Worm (Caenorhabditis elegans) whole organism, late embryonic: ENCODE data around the gene srh-1.

Source experiments
- C38D4.7 ChIP-seq: fragments of 200-800 bp; sonication (Bioruptor generic); optimal IDR thresholded peaks from 2 replicates; lab custom pipeline; 2018; ENCODE audit warnings: mild to moderate bottlenecking, missing genetic modification characterization, moderate library complexity, missing compliant biosample characterization
- K02D7.2 ChIP-seq: sonication (generic microtip); optimal IDR thresholded peaks from 2 replicates; lab custom pipeline; 2017; ENCODE audit warnings: mild to moderate bottlenecking, missing genetic modification characterization, missing compliant biosample characterization
- K09A11.1 ChIP-seq: sonication (generic microtip); optimal IDR thresholded peaks from 2 replicates; lab custom pipeline; 2017; ENCODE audit warnings: antibody characterized with exemption, mild to moderate bottlenecking, missing genetic modification characterization, missing compliant biosample characterization; ENCODE audit not compliant: insufficient read depth
- T23F11.4 ChIP-seq: fragments of 200-800 bp; sonication (Bioruptor generic); optimal IDR thresholded peaks from 2 replicates; lab custom pipeline; 2018; ENCODE audit warnings: mild to moderate bottlenecking, missing genetic modification characterization, missing compliant biosample characterization
- Y22D7AL.16 ChIP-seq: sonication (generic microtip); optimal IDR thresholded peaks from 2 replicates; lab custom pipeline; 2016; ENCODE audit warnings: missing genetic modification characterization, missing compliant biosample characterization
- ama-1 ChIP-seq: fragments of 150-350 bp; optimal IDR thresholded peaks from 2 replicates; lab custom pipeline; 2014
- ceh-14 ChIP-seq: sonication (generic microtip); optimal IDR thresholded peaks from 2 replicates; lab custom pipeline; 2016; ENCODE audit warnings: missing genotype, missing genetic modification characterization, missing compliant biosample characterization
- ceh-18 ChIP-seq: sonication (generic microtip); optimal IDR thresholded peaks from 2 replicates; lab custom pipeline; 2016; ENCODE audit warnings: missing genetic modification characterization, missing compliant biosample characterization
- ceh-19 ChIP-seq: fragments of 200-800 bp; sonication (Bioruptor generic); optimal IDR thresholded peaks from 2 replicates; lab custom pipeline; 2018; ENCODE audit warnings: mild to moderate bottlenecking, missing genetic modification characterization, missing compliant biosample characterization
- ceh-22 ChIP-seq: sonication (generic microtip); optimal IDR thresholded peaks from 2 replicates; lab custom pipeline; 2017; ENCODE audit warnings: missing biosample characterization, missing genetic modification characterization
- ceh-24 ChIP-seq: sonication (generic microtip); optimal IDR thresholded peaks from 2 replicates; lab custom pipeline; 2016; ENCODE audit warnings: mild to moderate bottlenecking, missing genetic modification characterization, missing compliant biosample characterization
- ceh-45 ChIP-seq: fragments of 200-800 bp; sonication (Bioruptor generic); IDR thresholded peaks from 2 replicates; pipeline ENCODE4 v1.3.6; 2022; ENCODE audit warnings: missing genetic modification reagents, missing genetic modification characterization, missing compliant biosample characterization
- ceh-48 ChIP-seq: sonication (generic microtip); optimal IDR thresholded peaks from 2 replicates; lab custom pipeline; 2016; ENCODE audit warnings: missing genetic modification characterization, inconsistent platforms, missing compliant biosample characterization
- ceh-6 ChIP-seq: fragments of 200-800 bp; sonication (Bioruptor generic); optimal IDR thresholded peaks from 2 replicates; lab custom pipeline; 2018; ENCODE audit warnings: mild to moderate bottlenecking, missing genetic modification characterization, missing compliant biosample characterization
- che-1 ChIP-seq: sonication (generic microtip); optimal IDR thresholded peaks from 2 replicates; lab custom pipeline; 2016; ENCODE audit warnings: mild to moderate bottlenecking, missing genetic modification characterization, missing compliant biosample characterization
- dmd-4 ChIP-seq: sonication (generic microtip); optimal IDR thresholded peaks from 2 replicates; lab custom pipeline; 2016; ENCODE audit warnings: borderline replicate concordance, missing genetic modification characterization, missing compliant biosample characterization
- dve-1 ChIP-seq: sonication (generic microtip); optimal IDR thresholded peaks from 2 replicates; lab custom pipeline; 2017; ENCODE audit warnings: antibody characterized with exemption, mild to moderate bottlenecking, missing genetic modification characterization, missing compliant biosample characterization
- elt-2 ChIP-seq: sonication (generic microtip); optimal IDR thresholded peaks from 2 replicates; lab custom pipeline; 2016; ENCODE audit warnings: missing genetic modification reagents, missing genetic modification characterization, missing compliant biosample characterization
- eyg-1 ChIP-seq: sonication (generic microtip); optimal IDR thresholded peaks from 2 replicates; lab custom pipeline; 2016; ENCODE audit warnings: missing genotype, missing genetic modification characterization, missing compliant biosample characterization
- fax-1 ChIP-seq: sonication (generic microtip); optimal IDR thresholded peaks from 2 replicates; lab custom pipeline; 2016; ENCODE audit warnings: missing genotype, missing genetic modification characterization, missing compliant biosample characterization
- fkh-10 ChIP-seq: fragments of 150-350 bp; optimal IDR thresholded peaks from 2 replicates; lab custom pipeline; 2014; ENCODE audit warnings: missing biosample characterization, missing genetic modification reagents, missing genetic modification characterization
- fkh-6 ChIP-seq: sonication (generic microtip); optimal IDR thresholded peaks from 2 replicates; lab custom pipeline; 2016; ENCODE audit warnings: missing genetic modification characterization, missing compliant biosample characterization
- gmeb-2 ChIP-seq: sonication (generic microtip); optimal IDR thresholded peaks from 2 replicates; lab custom pipeline; 2016; ENCODE audit warnings: missing genetic modification characterization, inconsistent platforms, missing compliant biosample characterization
- hlh-15 ChIP-seq: sonication (generic microtip); optimal IDR thresholded peaks from 2 replicates; lab custom pipeline; 2016; ENCODE audit warnings: missing genetic modification characterization, missing compliant biosample characterization
- hlh-6 ChIP-seq: sonication (generic microtip); optimal IDR thresholded peaks from 2 replicates; lab custom pipeline; 2016; ENCODE audit warnings: missing genotype, missing genetic modification characterization, missing compliant biosample characterization
- hlh-8 ChIP-seq: sonication (generic microtip); optimal IDR thresholded peaks from 2 replicates; lab custom pipeline; 2016; ENCODE audit warnings: missing genotype, missing genetic modification characterization, missing compliant biosample characterization
- lim-6 ChIP-seq: sonication (generic microtip); optimal IDR thresholded peaks from 2 replicates; lab custom pipeline; 2016; ENCODE audit warnings: missing genetic modification characterization, missing compliant biosample characterization
- madf-2 ChIP-seq: sonication (generic microtip); optimal IDR thresholded peaks from 2 replicates; lab custom pipeline; 2017; ENCODE audit warnings: missing genetic modification characterization, missing compliant biosample characterization
- nfya-1 ChIP-seq: sonication (generic microtip); optimal IDR thresholded peaks from 2 replicates; lab custom pipeline; 2017; ENCODE audit warnings: missing genetic modification characterization, mild to moderate bottlenecking, missing compliant biosample characterization, antibody characterized with exemption, moderate library complexity
- nhr-11 ChIP-seq: fragments of 150-350 bp; optimal IDR thresholded peaks from 2 replicates; lab custom pipeline; 2014; ENCODE audit warnings: missing biosample characterization, missing genetic modification characterization
- nhr-232 ChIP-seq: sonication (generic microtip); optimal IDR thresholded peaks from 2 replicates; lab custom pipeline; 2016; ENCODE audit warnings: missing genetic modification characterization, missing compliant biosample characterization
- npax-4 ChIP-seq: sonication (generic microtip); optimal IDR thresholded peaks from 2 replicates; lab custom pipeline; 2016; ENCODE audit warnings: missing genetic modification characterization, missing compliant biosample characterization
- pag-3 ChIP-seq: sonication (generic microtip); optimal IDR thresholded peaks from 2 replicates; lab custom pipeline; 2016; ENCODE audit warnings: missing compliant biosample characterization, missing genetic modification characterization, borderline replicate concordance
- pat-9 ChIP-seq: fragments of 200-800 bp; sonication (Bioruptor generic); optimal IDR thresholded peaks from 2 replicates; lab custom pipeline; 2018; ENCODE audit warnings: mild to moderate bottlenecking, missing genetic modification characterization, moderate library complexity, missing compliant biosample characterization
- pha-2 ChIP-seq: sonication (generic microtip); optimal IDR thresholded peaks from 2 replicates; lab custom pipeline; 2017; ENCODE audit warnings: mild to moderate bottlenecking, missing genetic modification characterization, missing compliant biosample characterization
- pha-4 ChIP-seq: fragments of 150-350 bp; optimal IDR thresholded peaks from 2 replicates; lab custom pipeline; 2018; ENCODE audit warnings: missing biosample characterization, missing genetic modification reagents, missing genetic modification characterization
- pros-1 ChIP-seq: fragments of 150-350 bp; optimal IDR thresholded peaks from 2 replicates; lab custom pipeline; 2014; ENCODE audit warnings: missing biosample characterization, missing genetic modification reagents, missing genetic modification characterization
- rnt-1 ChIP-seq: sonication (generic microtip); optimal IDR thresholded peaks from 2 replicates; lab custom pipeline; 2016; ENCODE audit warnings: missing genetic modification characterization, missing compliant biosample characterization
- sdc-2 ChIP-seq: sonication (generic microtip); optimal IDR thresholded peaks from 2 replicates; lab custom pipeline; 2016; ENCODE audit warnings: missing genotype, missing genetic modification characterization, missing compliant biosample characterization
- sox-2 ChIP-seq: fragments of 200-800 bp; sonication (Bioruptor generic); IDR thresholded peaks from 2 replicates; pipeline ENCODE4 v1.3.6; 2022; ENCODE audit warnings: missing genetic modification reagents, missing genetic modification characterization, missing compliant biosample characterization
- sox-4 ChIP-seq: sonication (generic microtip); optimal IDR thresholded peaks from 2 replicates; lab custom pipeline; 2017; ENCODE audit warnings: mild to moderate bottlenecking, missing genetic modification characterization, inconsistent platforms, missing compliant biosample characterization
- syd-9 ChIP-seq: sonication (generic microtip); optimal IDR thresholded peaks from 2 replicates; lab custom pipeline; 2016; ENCODE audit warnings: mild to moderate bottlenecking, missing genetic modification characterization, moderate library complexity, missing compliant biosample characterization
- tbx-7 ChIP-seq: sonication (generic microtip); optimal IDR thresholded peaks from 2 replicates; lab custom pipeline; 2016; ENCODE audit warnings: missing genotype, missing genetic modification characterization, missing compliant biosample characterization
- ttx-3 ChIP-seq: sonication (generic microtip); optimal IDR thresholded peaks from 2 replicates; lab custom pipeline; 2016; ENCODE audit warnings: missing genetic modification reagents, missing genetic modification characterization, missing compliant biosample characterization
- unc-3 ChIP-seq, 2 experiments: fragments of 200-800 bp in 1 of 2; sonication (Bioruptor generic) in 1 of 2; sonication (generic microtip) in 1 of 2; conservative IDR thresholded peaks in 1 of 2; optimal IDR thresholded peaks in 1 of 2; 2 replicates each; pipeline versions ENCODE4 v1.3.6 to Lab custom; 2016 to 2022; ENCODE audit warnings: missing compliant biosample characterization in 2 of 2, missing genetic modification characterization in 2 of 2, missing genetic modification reagents in 1 of 2
- unc-42 ChIP-seq: sonication (generic microtip); optimal IDR thresholded peaks from 2 replicates; lab custom pipeline; 2016; ENCODE audit warnings: missing genotype, missing genetic modification characterization, missing compliant biosample characterization
- unc-55 ChIP-seq: sonication (generic microtip); optimal IDR thresholded peaks from 2 replicates; lab custom pipeline; 2017; ENCODE audit warnings: missing biosample characterization, missing genetic modification reagents, missing genetic modification characterization
- unc-86 ChIP-seq: sonication (generic microtip); optimal IDR thresholded peaks from 2 replicates; lab custom pipeline; 2016; ENCODE audit warnings: missing genetic modification characterization, missing compliant biosample characterization
- zip-5 ChIP-seq: sonication (generic microtip); optimal IDR thresholded peaks from 2 replicates; lab custom pipeline; 2016; ENCODE audit warnings: missing genetic modification characterization, missing compliant biosample characterization
- ztf-16 ChIP-seq: sonication (generic microtip); optimal IDR thresholded peaks from 2 replicates; lab custom pipeline; 2017; ENCODE audit warnings: missing genetic modification characterization, missing compliant biosample characterization

srh-1 gene

ce11 chrV:11445375-11445774, 40.3 kb upstream of the srh-1 start (continued):
- no peak for TF ChIP-seq sox-2 (GFP tag; lab: Robert Waterston, UW)
- TF ChIP-seq sdc-2 (tag; lab: Kevin White, UChicago): peak; percentile 7
- TF ChIP-seq dmd-4 (tag; lab: Kevin White, UChicago): no peak
- TF ChIP-seq ceh-24: no peak
- no peak for TF ChIP-seq fkh-10 (GFP tag; lab: Kevin White, UChicago)
- TF ChIP-seq zip-5 (tag; lab: Kevin White, UChicago): no peak
- TF ChIP-seq K09A11.1: no peak
- TF ChIP-seq ama-1: no peak
- TF ChIP-seq fkh-6 (tag; lab: Kevin White, UChicago): no peak
- TF ChIP-seq tbx-7 (tag; lab: Kevin White, UChicago): no peak
- TF ChIP-seq gmeb-2 (tag; lab: Kevin White, UChicago): no peak
- no peak for TF ChIP-seq unc-86
- no peak for TF ChIP-seq fax-1 (tag; lab: Kevin White, UChicago)
- TF ChIP-seq hlh-15: no peak
- TF ChIP-seq syd-9 (tag; lab: Kevin White, UChicago): no peak
- TF ChIP-seq T23F11.4: no peak
- TF ChIP-seq nhr-232: no peak
- TF ChIP-seq lim-6: no peak
- TF ChIP-seq ceh-6 (GFP tag; lab: Kevin White, UChicago): no peak
- no peak for TF ChIP-seq npax-4 (tag; lab: Kevin White, UChicago)
- no peak for TF ChIP-seq pag-3
- peak; percentile 49 for TF ChIP-seq ceh-19 (GFP tag; lab: Kevin White, UChicago)
- TF ChIP-seq unc-42 (tag; lab: Kevin White, UChicago): peak; percentile 40
- TF ChIP-seq ceh-18: peak; percentile 6
- no peak for TF ChIP-seq pha-2 (tag; lab: Kevin White, UChicago)
- TF ChIP-seq K02D7.2 (tag; lab: Kevin White, UChicago): no peak
- TF ChIP-seq pha-4: no peak
- no peak for TF ChIP-seq hlh-8 (tag; lab: Kevin White, UChicago)
- TF ChIP-seq che-1 (tag; lab: Kevin White, UChicago): no peak
- TF ChIP-seq Y22D7AL.16 (tag; lab: Kevin White, UChicago): no peak
- TF ChIP-seq ttx-3: no peak
- no peak for TF ChIP-seq nhr-11 (tag; lab: Kevin White, UChicago)
- TF ChIP-seq unc-55: no peak
- peak; percentile 69 for TF ChIP-seq nfya-1 (tag; lab: Kevin White, UChicago)
- no peak for TF ChIP-seq elt-2 (tag; lab: Kevin White, UChicago)
- no peak for TF ChIP-seq unc-3 (GFP tag; conservative IDR thresholded peaks at IDR 0.05; lab: Robert Waterston, UW)
- no peak for TF ChIP-seq unc-3 (tag; optimal IDR thresholded peaks at IDR 0.05; lab: Kevin White, UChicago)
- peak; percentile 89 for TF ChIP-seq ceh-48 (tag; lab: Kevin White, UChicago)
- no peak for TF ChIP-seq sox-4 (tag; lab: Kevin White, UChicago)
- no peak for TF ChIP-seq ceh-22
- TF ChIP-seq ceh-45: no peak
- no peak for TF ChIP-seq rnt-1 (tag; lab: Kevin White, UChicago)

ce11 chrV:11446297-11446696, 39.4 kb upstream of the srh-1 start, which contains the start of gene mig-17:
mig-17 (plus strand) TSS chrV:11446685.
- TF ChIP-seq unc-42 (tag; lab: Kevin White, UChicago) (peak; percentile 85), rnt-1 (tag; lab: Kevin White, UChicago) (no peak), unc-55 (peak; percentile 36)

ce11 chrV:11449404-11449803, 36.3 kb upstream of the srh-1 start:
- TF ChIP-seq eyg-1 (tag; lab: Kevin White, UChicago) (no peak), syd-9 (tag; lab: Kevin White, UChicago) (no peak), ceh-48 (tag; lab: Kevin White, UChicago) (no peak), nfya-1 (tag; lab: Kevin White, UChicago) (no peak), pat-9 (tag; lab: Kevin White, UChicago) (no peak), nhr-11 (tag; lab: Kevin White, UChicago) (no peak), madf-2 (no peak), hlh-6 (peak; percentile 46), ztf-16 (tag; lab: Kevin White, UChicago) (no peak), pros-1 (tag; lab: Kevin White, UChicago) (no peak), gmeb-2 (tag; lab: Kevin White, UChicago) (no peak), pag-3 (peak; percentile 6), npax-4 (tag; lab: Kevin White, UChicago) (no peak), ceh-14 (tag; lab: Kevin White, UChicago) (no peak), fax-1 (tag; lab: Kevin White, UChicago) (no peak), sox-2 (GFP tag; lab: Robert Waterston, UW) (no peak), fkh-6 (tag; lab: Kevin White, UChicago) (no peak), K02D7.2 (tag; lab: Kevin White, UChicago) (no peak), C38D4.7 (no peak), Y22D7AL.16 (tag; lab: Kevin White, UChicago) (peak; percentile 13), tbx-7 (tag; lab: Kevin White, UChicago) (no peak), dve-1 (tag; lab: Kevin White, UChicago) (no peak)
